Fruit fly (Drosophila melanogaster) whole organism, embryonic: ENCODE measurements around the gene CG17996.

Experiments used
- Abd-B ChIP-seq: fragments of 200-800 bp; sonication (Bioruptor generic); optimal IDR thresholded peaks from 2 replicates; lab custom pipeline; 2018; ENCODE audit warnings: missing biosample characterization, mild to moderate bottlenecking, missing genetic modification characterization, moderate library complexity
- Aef1 ChIP-seq: fragments of 200-800 bp; sonication (Bioruptor generic); IDR thresholded peaks from 3 replicates; pipeline ENCODE4 v1.3.6; 2022; ENCODE audit warnings: missing biosample characterization, missing genetic modification characterization
- CG10321 ChIP-seq: fragments of 200-800 bp; sonication (Bioruptor generic); IDR thresholded peaks from 2 replicates; pipeline ENCODE4 v1.3.6; 2022; ENCODE audit warnings: missing biosample characterization, missing genetic modification characterization
- CG11085 ChIP-seq: fragments of 200-800 bp; sonication (Bioruptor generic); IDR thresholded peaks from 2 replicates; pipeline ENCODE4 v1.3.6; 2022; ENCODE audit warnings: missing biosample characterization, missing genetic modification characterization
- CG12299 ChIP-seq: fragments of 200-800 bp; sonication (Bioruptor generic); optimal IDR thresholded peaks from 2 replicates; lab custom pipeline; 2018; ENCODE audit warnings: missing biosample characterization, mild to moderate bottlenecking, missing genetic modification characterization
- CG17802 ChIP-seq: fragments of 200-800 bp; sonication (Bioruptor generic); optimal IDR thresholded peaks from 2 replicates; lab custom pipeline; 2018; ENCODE audit warnings: missing biosample characterization, mild to moderate bottlenecking, missing genetic modification characterization, moderate library complexity
- CG18011 ChIP-seq: fragments of 200-800 bp; sonication (Bioruptor generic); optimal IDR thresholded peaks from 2 replicates; lab custom pipeline; 2017; ENCODE audit warnings: missing biosample characterization, missing genetic modification characterization, mild to moderate bottlenecking, moderate library complexity, missing genotype
- CG2678 ChIP-seq: fragments of 200-800 bp; sonication (Bioruptor generic); optimal IDR thresholded peaks from 3 replicates; lab custom pipeline; 2019; ENCODE audit warnings: missing biosample characterization, mild to moderate bottlenecking, missing genetic modification characterization, moderate library complexity
- CG3065 ChIP-seq: fragments of 200-800 bp; sonication (Bioruptor generic); optimal IDR thresholded peaks from 2 replicates; lab custom pipeline; 2016; ENCODE audit warnings: missing biosample characterization, missing genetic modification characterization
- CG3163 ChIP-seq: fragments of 200-800 bp; sonication (Bioruptor generic); optimal IDR thresholded peaks from 3 replicates; lab custom pipeline; 2016; ENCODE audit warnings: missing biosample characterization, missing genetic modification characterization
- CG3726 ChIP-seq: fragments of 200-800 bp; sonication (Bioruptor generic); IDR thresholded peaks from 3 replicates; pipeline ENCODE4, ENCODE4 v1.3.6; 2022; ENCODE audit warnings: missing biosample characterization, missing genetic modification characterization
- CG3847 ChIP-seq: fragments of 200-800 bp; sonication (Bioruptor generic); IDR thresholded peaks from 2 replicates; pipeline ENCODE4 v1.3.6; 2022; ENCODE audit warnings: missing biosample characterization, missing genetic modification characterization
- CG4328 ChIP-seq: fragments of 200-800 bp; sonication (Bioruptor generic); optimal IDR thresholded peaks from 3 replicates; lab custom pipeline; 2017; ENCODE audit warnings: missing biosample characterization, missing genetic modification reagents, missing genetic modification characterization
- CG6765 ChIP-seq: fragments of 200-800 bp; sonication (Bioruptor generic); optimal IDR thresholded peaks from 3 replicates; lab custom pipeline; 2017; ENCODE audit warnings: missing biosample characterization, mild to moderate bottlenecking, missing genetic modification characterization
- CG7372 ChIP-seq: fragments of 200-800 bp; sonication (Bioruptor generic); IDR thresholded peaks from 2 replicates; pipeline ENCODE4 v1.3.6; 2022; ENCODE audit warnings: missing biosample characterization, missing genetic modification characterization
- CG7556 ChIP-seq: fragments of 200-800 bp; sonication (Bioruptor generic); optimal IDR thresholded peaks from 2 replicates; lab custom pipeline; 2017; ENCODE audit warnings: missing biosample characterization, mild to moderate bottlenecking, missing genetic modification characterization
- CG7963 ChIP-seq: fragments of 200-800 bp; sonication (Bioruptor generic); IDR thresholded peaks from 3 replicates; pipeline ENCODE4 v1.3.6; 2022; ENCODE audit warnings: missing biosample characterization, missing genetic modification characterization; ENCODE audit not compliant: partially characterized antibody
- Doc2 ChIP-seq: fragments of 200-800 bp; sonication (Bioruptor generic); IDR thresholded peaks from 2 replicates; pipeline ENCODE4 v1.3.6; 2022; ENCODE audit warnings: missing biosample characterization, missing genetic modification characterization
- Dp ChIP-seq: fragments of 200-800 bp; sonication (Bioruptor generic); optimal IDR thresholded peaks from 2 replicates; lab custom pipeline; 2018; ENCODE audit warnings: missing biosample characterization, mild to moderate bottlenecking, missing genetic modification characterization, moderate library complexity
- E2f1 ChIP-seq: fragments of 200-800 bp; sonication (Bioruptor generic); IDR thresholded peaks from 2 replicates; pipeline ENCODE4 v1.3.6; 2022; ENCODE audit warnings: missing biosample characterization, missing genetic modification characterization
- ERR ChIP-seq: fragments of 200-800 bp; sonication (Bioruptor generic); optimal IDR thresholded peaks from 2 replicates; lab custom pipeline; 2016; ENCODE audit warnings: missing biosample characterization, missing genetic modification characterization
- H15 ChIP-seq: fragments of 200-800 bp; sonication (Bioruptor generic); IDR thresholded peaks from 3 replicates; pipeline ENCODE4 v1.3.6; 2022; ENCODE audit warnings: missing biosample characterization, missing genetic modification characterization
- Mrtf ChIP-seq: fragments of 200-800 bp; sonication (Bioruptor generic); IDR thresholded peaks from 3 replicates; pipeline ENCODE4 v1.3.6; 2022; ENCODE audit warnings: missing biosample characterization, missing genetic modification characterization
- Scr ChIP-seq: fragments of 200-800 bp; sonication (Bioruptor generic); IDR thresholded peaks from 2 replicates; pipeline ENCODE4 v1.3.6; 2022; ENCODE audit warnings: missing biosample characterization, missing genetic modification characterization; ENCODE audit not compliant: partially characterized antibody
- Six4 ChIP-seq: fragments of 200-800 bp; sonication (Bioruptor generic); optimal IDR thresholded peaks from 2 replicates; lab custom pipeline; 2016; ENCODE audit warnings: missing biosample characterization, missing genetic modification characterization
- ac ChIP-seq: fragments of 200-800 bp; sonication (Bioruptor generic); optimal IDR thresholded peaks from 3 replicates; lab custom pipeline; 2017; ENCODE audit warnings: missing biosample characterization, mild to moderate bottlenecking, missing genetic modification characterization
- bcd ChIP-seq: fragments of 200-800 bp; sonication (Bioruptor generic); optimal IDR thresholded peaks from 2 replicates; lab custom pipeline; 2017; ENCODE audit warnings: missing biosample characterization, mild to moderate bottlenecking, missing genetic modification characterization
- caup ChIP-seq: fragments of 200-800 bp; sonication (Bioruptor generic); optimal IDR thresholded peaks from 3 replicates; lab custom pipeline; 2017; ENCODE audit warnings: missing biosample characterization, mild to moderate bottlenecking, missing genetic modification characterization, moderate library complexity; ENCODE audit not compliant: severe bottlenecking
- ci ChIP-seq: fragments of 200-800 bp; sonication (Bioruptor generic); IDR thresholded peaks from 3 replicates; pipeline ENCODE4 v1.3.6; 2022; ENCODE audit warnings: missing biosample characterization, missing genetic modification characterization
- da ChIP-seq: fragments of 200-800 bp; sonication (Bioruptor generic); optimal IDR thresholded peaks from 2 replicates; lab custom pipeline; 2016; ENCODE audit warnings: missing biosample characterization, missing genetic modification characterization
- dmrt11E ChIP-seq: fragments of 200-800 bp; sonication (Bioruptor generic); optimal IDR thresholded peaks from 3 replicates; lab custom pipeline; 2018; ENCODE audit warnings: missing biosample characterization, mild to moderate bottlenecking, missing genetic modification characterization, moderate library complexity
- eyg ChIP-seq: fragments of 200-800 bp; sonication (Bioruptor generic); optimal IDR thresholded peaks from 3 replicates; lab custom pipeline; 2016; ENCODE audit warnings: missing biosample characterization, missing genetic modification characterization
- gcm2 ChIP-seq: fragments of 200-800 bp; sonication (Bioruptor generic); optimal IDR thresholded peaks from 2 replicates; lab custom pipeline; 2016; ENCODE audit warnings: missing biosample characterization, missing genetic modification characterization
- grau ChIP-seq: fragments of 200-800 bp; optimal IDR thresholded peaks from 3 replicates; lab custom pipeline; 2019; ENCODE audit warnings: missing biosample characterization, mild to moderate bottlenecking, missing genetic modification characterization, moderate library complexity
- gro ChIP-seq: fragments of 200-800 bp; sonication (Bioruptor generic); optimal IDR thresholded peaks from 2 replicates; lab custom pipeline; 2016; ENCODE audit warnings: missing biosample characterization, missing genetic modification characterization
- gsb-n ChIP-seq: fragments of 200-800 bp; sonication (Bioruptor generic); optimal IDR thresholded peaks from 3 replicates; lab custom pipeline; 2018; ENCODE audit warnings: missing biosample characterization, mild to moderate bottlenecking, missing genetic modification characterization
- gt ChIP-seq: fragments of 200-800 bp; sonication (Bioruptor generic); IDR thresholded peaks from 2 replicates; pipeline ENCODE4 v1.3.6; 2022; ENCODE audit warnings: missing biosample characterization, missing genetic modification characterization
- her ChIP-seq: fragments of 200-800 bp; sonication (Bioruptor generic); optimal IDR thresholded peaks from 2 replicates; lab custom pipeline; 2016; ENCODE audit warnings: missing biosample characterization, missing genetic modification characterization
- hkb ChIP-seq, 2 experiments: fragments of 200-800 bp in 1 of 2; fragments of >200 bp in 1 of 2; sonication (Bioruptor generic) in 1 of 2; IDR thresholded peaks in 1 of 2; optimal IDR thresholded peaks in 1 of 2; 2 replicates each; pipeline versions ENCODE4 v1.3.6 to Lab custom; 2017 to 2022; ENCODE audit warnings: missing biosample characterization in 1 of 2, missing genetic modification characterization in 1 of 2
- inv ChIP-seq: fragments of 200-800 bp; sonication (Bioruptor generic); IDR thresholded peaks from 2 replicates; pipeline ENCODE4 v1.3.6; 2022; ENCODE audit warnings: missing biosample characterization, missing genetic modification characterization; ENCODE audit not compliant: partially characterized antibody
- jumu ChIP-seq: fragments of 200-800 bp; sonication (Bioruptor generic); optimal IDR thresholded peaks from 3 replicates; lab custom pipeline; 2016; ENCODE audit warnings: missing biosample characterization, missing genetic modification characterization
- kah ChIP-seq: fragments of 200-800 bp; sonication (Bioruptor generic); optimal IDR thresholded peaks from 2 replicates; lab custom pipeline; 2018; ENCODE audit warnings: missing biosample characterization, mild to moderate bottlenecking, missing genetic modification characterization
- klu ChIP-seq: fragments of 200-800 bp; sonication (Bioruptor generic); IDR thresholded peaks from 2 replicates; pipeline ENCODE4 v1.3.6; 2022; ENCODE audit warnings: missing biosample characterization, missing genetic modification characterization
- nerfin-2 ChIP-seq: fragments of 200-800 bp; sonication (Bioruptor generic); IDR thresholded peaks from 2 replicates; pipeline ENCODE4 v1.3.6; 2022; ENCODE audit warnings: missing biosample characterization, missing genetic modification characterization; ENCODE audit not compliant: partially characterized antibody
- pb ChIP-seq: fragments of 200-800 bp; sonication (Bioruptor generic); optimal IDR thresholded peaks from 3 replicates; lab custom pipeline; 2016; ENCODE audit warnings: missing biosample characterization, missing genetic modification characterization
- pho ChIP-seq: fragments of 200-800 bp; sonication (Bioruptor generic); optimal IDR thresholded peaks from 2 replicates; lab custom pipeline; 2016; ENCODE audit warnings: missing biosample characterization, missing genetic modification characterization
- sob ChIP-seq: fragments of 200-800 bp; sonication (Bioruptor generic); IDR thresholded peaks from 2 replicates; pipeline ENCODE4 v1.3.6; 2022; ENCODE audit warnings: missing biosample characterization, missing genetic modification characterization
- trem ChIP-seq: fragments of 200-800 bp; optimal IDR thresholded peaks from 3 replicates; lab custom pipeline; 2019; ENCODE audit warnings: missing biosample characterization, mild to moderate bottlenecking, missing genetic modification characterization, moderate library complexity
- tx ChIP-seq: fragments of 200-800 bp; sonication (Bioruptor generic); optimal IDR thresholded peaks from 2 replicates; lab custom pipeline; 2016; ENCODE audit warnings: missing biosample characterization, missing genetic modification characterization
- unc-4 ChIP-seq: fragments of 200-800 bp; sonication (Bioruptor generic); IDR thresholded peaks from 2 replicates; pipeline ENCODE4 v1.3.6; 2022; ENCODE audit warnings: missing biosample characterization, missing genetic modification characterization; ENCODE audit not compliant: partially characterized antibody

CG17996 gene

dm6 chr2L:16738206-16738900 lies 7.5 kb upstream of the CG17996 start, which contains the start of the genes glu and ChLD3 (continued):
- TF ChIP-seq eyg = no peak
- no peak for TF ChIP-seq CG7372
- no peak for TF ChIP-seq Abd-B (GFP tag; lab: Kevin White, UChicago)
- no peak for TF ChIP-seq CG18011 (GFP tag; lab: Kevin White, UChicago)
- no peak for TF ChIP-seq CG2678
- TF ChIP-seq Mrtf (GFP tag; lab: Robert Waterston, UW) = no peak
- TF ChIP-seq CG3065 (GFP tag; lab: Kevin White, UChicago) = no peak
- peak; percentile 83 for TF ChIP-seq Dp
- no peak for TF ChIP-seq CG12299
- TF ChIP-seq ci (GFP tag; lab: Robert Waterston, UW) = peak; percentile 10; the same call in 1 of the 3 replicates
- no peak for TF ChIP-seq tx (GFP tag; lab: Kevin White, UChicago)
- no peak for TF ChIP-seq CG10321
- TF ChIP-seq sob = no peak
- no peak for TF ChIP-seq CG17802 (tag; lab: Kevin White, UChicago)
- peak; percentile 35; the same call in 1 of the 2 replicates for TF ChIP-seq CG3847 (GFP tag; lab: Robert Waterston, UW)
- no peak for TF ChIP-seq dmrt11E
- peak; percentile 100 for TF ChIP-seq trem (tag; lab: Kevin White, UChicago)
- TF ChIP-seq pho = no peak
- no peak for TF ChIP-seq kah
- no peak for TF ChIP-seq bcd (GFP tag; lab: Kevin White, UChicago)
- no peak for TF ChIP-seq H15
- no peak for TF ChIP-seq Scr (GFP tag; lab: Robert Waterston, UW)
- no peak for TF ChIP-seq ac (GFP tag; lab: Kevin White, UChicago)
- no peak for TF ChIP-seq da (GFP tag; lab: Kevin White, UChicago)
- TF ChIP-seq inv (GFP tag; lab: Robert Waterston, UW) = no peak
- TF ChIP-seq Six4 (GFP tag; lab: Kevin White, UChicago) = no peak
- no peak for TF ChIP-seq Doc2
- no peak for TF ChIP-seq unc-4 (GFP tag; lab: Robert Waterston, UW)
- no peak for TF ChIP-seq CG3726 (GFP tag; lab: Robert Waterston, UW)
- TF ChIP-seq gsb-n (tag; lab: Kevin White, UChicago) = no peak
- no peak for TF ChIP-seq grau
- TF ChIP-seq CG6765 (GFP tag; lab: Kevin White, UChicago) = no peak
- TF ChIP-seq her = no peak
- TF ChIP-seq CG7963 (GFP tag; lab: Robert Waterston, UW) = 0 out of 3 replicates have a peak, but pooled peaks have one; percentile 35
- no peak for TF ChIP-seq gt
- no peak for TF ChIP-seq nerfin-2
- no peak for TF ChIP-seq CG7556 (GFP tag; lab: Kevin White, UChicago)
- TF ChIP-seq E2f1 (GFP tag; lab: Robert Waterston, UW) = no peak
- TF ChIP-seq CG11085 = no peak
- no peak for TF ChIP-seq caup
- no peak for TF ChIP-seq CG4328
- peak; percentile 19 for TF ChIP-seq jumu (GFP tag; lab: Kevin White, UChicago)
- TF ChIP-seq gcm2 (GFP tag; lab: Kevin White, UChicago) = no peak
- no peak for TF ChIP-seq gro
- TF ChIP-seq ERR (GFP tag; lab: Kevin White, UChicago) = no peak
- no peak for TF ChIP-seq pb
- TF ChIP-seq CG3163 (GFP tag; lab: Kevin White, UChicago) = no peak
- TF ChIP-seq klu (GFP tag; lab: Robert Waterston, UW) = no peak
- no peak for TF ChIP-seq hkb (optimal IDR thresholded peaks at IDR 0.05; lab: Kevin White, UChicago)
- TF ChIP-seq hkb (GFP tag; IDR thresholded peaks at IDR 0.05; lab: Robert Waterston, UW) = no peak
- TF ChIP-seq Aef1 (GFP tag; lab: Robert Waterston, UW) = no peak
